Fruit fly (Drosophila melanogaster) whole organism, embryonic: ENCODE data around the gene CG12289.

Experiments used
- ATbp ChIP-seq: fragments of 200-800 bp; sonication (Bioruptor generic); optimal IDR thresholded peaks from 2 replicates; lab custom pipeline; 2017; ENCODE audit warnings: missing biosample characterization, mild to moderate bottlenecking, missing genetic modification characterization, missing genetic modification reagents
- CG11398 ChIP-seq: fragments of 200-800 bp; sonication (Bioruptor generic); optimal IDR thresholded peaks from 2 replicates; lab custom pipeline; 2016; ENCODE audit warnings: missing biosample characterization, missing genetic modification characterization
- CG11504 ChIP-seq: fragments of 200-800 bp; sonication (Bioruptor generic); optimal IDR thresholded peaks from 3 replicates; lab custom pipeline; 2019; ENCODE audit warnings: missing biosample characterization, mild to moderate bottlenecking, missing genetic modification characterization, moderate library complexity
- CG13296 ChIP-seq: fragments of 200-800 bp; sonication (Bioruptor generic); optimal IDR thresholded peaks from 3 replicates; lab custom pipeline; 2018; ENCODE audit warnings: missing biosample characterization, mild to moderate bottlenecking, missing genetic modification characterization
- CG14050 ChIP-seq: fragments of 200-800 bp; sonication (Bioruptor generic); IDR thresholded peaks from 3 replicates; pipeline ENCODE4 v1.3.6; 2022; ENCODE audit warnings: missing biosample characterization, missing genetic modification characterization
- CG14860 ChIP-seq: fragments of 200-800 bp; sonication (Bioruptor generic); IDR thresholded peaks from 3 replicates; pipeline ENCODE4 v1.3.6; 2022; ENCODE audit warnings: missing biosample characterization, missing genetic modification characterization; ENCODE audit not compliant: partially characterized antibody
- CG15011 ChIP-seq: fragments of 200-800 bp; sonication (Bioruptor generic); optimal IDR thresholded peaks from 3 replicates; lab custom pipeline; 2018; ENCODE audit warnings: missing biosample characterization, mild to moderate bottlenecking, missing genetic modification characterization
- CG15601 ChIP-seq: fragments of 200-800 bp; sonication (Bioruptor generic); optimal IDR thresholded peaks from 3 replicates; lab custom pipeline; 2019; ENCODE audit warnings: missing biosample characterization, mild to moderate bottlenecking, missing genetic modification characterization, moderate library complexity
- CG16779 ChIP-seq: fragments of 200-800 bp; sonication (Bioruptor generic); IDR thresholded peaks from 2 replicates; pipeline ENCODE4 v1.3.6; 2022; ENCODE audit warnings: missing biosample characterization, missing genetic modification characterization
- CG17829 ChIP-seq: fragments of 200-800 bp; optimal IDR thresholded peaks from 2 replicates; lab custom pipeline; 2019; ENCODE audit warnings: missing biosample characterization, mild to moderate bottlenecking, missing genetic modification characterization, moderate library complexity
- CG2116 ChIP-seq: fragments of 200-800 bp; sonication (Bioruptor generic); optimal IDR thresholded peaks from 3 replicates; lab custom pipeline; 2018; ENCODE audit warnings: missing biosample characterization, mild to moderate bottlenecking, missing genetic modification characterization
- CG31441 ChIP-seq: fragments of 200-800 bp; sonication (Bioruptor generic); IDR thresholded peaks from 2 replicates; pipeline ENCODE4 v1.3.6; 2022; ENCODE audit warnings: missing biosample characterization, missing genetic modification characterization
- CG3407 ChIP-seq: fragments of 200-800 bp; sonication (Bioruptor generic); optimal IDR thresholded peaks from 2 replicates; lab custom pipeline; 2018; ENCODE audit warnings: missing biosample characterization, mild to moderate bottlenecking, missing genetic modification characterization
- CG43689 ChIP-seq: fragments of 200-800 bp; sonication (Bioruptor generic); IDR thresholded peaks from 2 replicates; pipeline ENCODE4 v1.3.6; 2022; ENCODE audit warnings: missing biosample characterization, missing genetic modification characterization
- CG6854 ChIP-seq: fragments of 200-800 bp; sonication (Bioruptor generic); optimal IDR thresholded peaks from 3 replicates; lab custom pipeline; 2017; ENCODE audit warnings: missing biosample characterization, mild to moderate bottlenecking, missing genetic modification characterization
- CG7839 ChIP-seq: fragments of 200-800 bp; sonication (Bioruptor generic); optimal IDR thresholded peaks from 3 replicates; lab custom pipeline; 2018; ENCODE audit warnings: missing biosample characterization, mild to moderate bottlenecking, missing genetic modification characterization, moderate library complexity
- CG9727 ChIP-seq: fragments of 200-800 bp; sonication (Bioruptor generic); optimal IDR thresholded peaks from 3 replicates; lab custom pipeline; 2017; ENCODE audit warnings: missing biosample characterization, mild to moderate bottlenecking, missing genetic modification characterization
- CG9876 ChIP-seq: fragments of 200-800 bp; sonication (Bioruptor generic); optimal IDR thresholded peaks from 2 replicates; lab custom pipeline; 2016; ENCODE audit warnings: missing biosample characterization, missing genetic modification characterization
- CoRest ChIP-seq: fragments of 200-800 bp; sonication (Bioruptor generic); optimal IDR thresholded peaks from 3 replicates; lab custom pipeline; 2018; ENCODE audit warnings: missing biosample characterization, mild to moderate bottlenecking, missing genetic modification characterization, moderate library complexity
- E2f2 ChIP-seq: fragments of 200-800 bp; sonication (Bioruptor generic); IDR thresholded peaks from 2 replicates; pipeline ENCODE4 v1.3.6; 2022; ENCODE audit warnings: missing biosample characterization, missing genetic modification characterization
- Ets65A ChIP-seq: fragments of 200-800 bp; sonication (Bioruptor generic); peaks from one replicate; lab custom pipeline; 2016; ENCODE audit warnings: missing biosample characterization, missing genetic modification characterization
- Ets97D ChIP-seq: fragments of 200-800 bp; sonication (Bioruptor generic); optimal IDR thresholded peaks from 3 replicates; lab custom pipeline; 2016; ENCODE audit warnings: missing biosample characterization, missing genetic modification characterization
- HHEX ChIP-seq: fragments of 200-800 bp; sonication (Bioruptor generic); optimal IDR thresholded peaks from 3 replicates; lab custom pipeline; 2017; ENCODE audit warnings: missing biosample characterization, mild to moderate bottlenecking, missing genetic modification characterization, missing genetic modification reagents
- Hmr ChIP-seq: fragments of 200-800 bp; sonication (Bioruptor generic); optimal IDR thresholded peaks from 3 replicates; lab custom pipeline; 2017; ENCODE audit warnings: mild to moderate bottlenecking, missing biosample characterization, missing genetic modification reagents, missing genetic modification characterization
- Hr78 ChIP-seq, 2 experiments: fragments of 200-800 bp in 1 of 2; fragments of >200 bp in 1 of 2; sonication (Bioruptor generic) in 1 of 2; optimal IDR thresholded peaks; 2 replicates each; lab custom pipeline; 2017 to 2019; ENCODE audit warnings: missing biosample characterization in 2 of 2, missing genetic modification characterization in 2 of 2, mild to moderate bottlenecking in 1 of 2, moderate library complexity in 1 of 2
- Med ChIP-seq: fragments of 200-800 bp; sonication (Bioruptor generic); peaks from one replicate; lab custom pipeline; 2016; ENCODE audit warnings: missing biosample characterization, missing genetic modification characterization, mild to moderate bottlenecking, inconsistent platforms, moderate library complexity
- Mes4 ChIP-seq: fragments of 200-800 bp; sonication (Bioruptor generic); optimal IDR thresholded peaks from 2 replicates; lab custom pipeline; 2016; ENCODE audit warnings: missing biosample characterization, missing genetic modification characterization
- Mrtf ChIP-seq: fragments of 200-800 bp; sonication (Bioruptor generic); IDR thresholded peaks from 3 replicates; pipeline ENCODE4 v1.3.6; 2022; ENCODE audit warnings: missing biosample characterization, missing genetic modification characterization
- PHDP ChIP-seq: fragments of 200-800 bp; sonication (Bioruptor generic); optimal IDR thresholded peaks from 3 replicates; lab custom pipeline; 2018; ENCODE audit warnings: missing biosample characterization, mild to moderate bottlenecking, missing genetic modification characterization, moderate library complexity
- Ravus ChIP-seq: fragments of 200-800 bp; sonication (Bioruptor generic); IDR thresholded peaks from 2 replicates; pipeline ENCODE4 v1.3.6; 2022; ENCODE audit warnings: missing biosample characterization, missing genetic modification characterization
- Six4 ChIP-seq: fragments of 200-800 bp; sonication (Bioruptor generic); optimal IDR thresholded peaks from 2 replicates; lab custom pipeline; 2016; ENCODE audit warnings: missing biosample characterization, missing genetic modification characterization
- Xbp1 ChIP-seq: fragments of 200-800 bp; sonication (Bioruptor generic); optimal IDR thresholded peaks from 3 replicates; lab custom pipeline; 2016; ENCODE audit warnings: missing biosample characterization, mild to moderate bottlenecking, missing genetic modification characterization
- Xrp1 ChIP-seq: fragments of 200-800 bp; sonication (Bioruptor generic); IDR thresholded peaks from 2 replicates; pipeline ENCODE4 v1.3.6; 2022; ENCODE audit warnings: missing biosample characterization, missing genetic modification characterization
- bigmax ChIP-seq: fragments of 200-800 bp; sonication (Bioruptor generic); optimal IDR thresholded peaks from 2 replicates; lab custom pipeline; 2018; ENCODE audit warnings: missing biosample characterization, mild to moderate bottlenecking, missing genetic modification characterization
- cad ChIP-seq: fragments of >200 bp; optimal IDR thresholded peaks from 2 replicates; lab custom pipeline; 2017; ENCODE audit warnings: missing biosample characterization, missing genetic modification characterization
- dmrt11E ChIP-seq: fragments of 200-800 bp; sonication (Bioruptor generic); optimal IDR thresholded peaks from 3 replicates; lab custom pipeline; 2018; ENCODE audit warnings: missing biosample characterization, mild to moderate bottlenecking, missing genetic modification characterization, moderate library complexity
- dmrt99B ChIP-seq: fragments of 200-800 bp; sonication (Bioruptor generic); optimal IDR thresholded peaks from 2 replicates; lab custom pipeline; 2018; ENCODE audit warnings: missing biosample characterization, mild to moderate bottlenecking, missing genetic modification characterization, moderate library complexity
- esg ChIP-seq: fragments of 200-800 bp; sonication (Bioruptor generic); conservative IDR thresholded peaks from 2 replicates; pipeline ENCODE4 v1.3.6; 2022; ENCODE audit warnings: missing biosample characterization, missing genetic modification characterization
- gro ChIP-seq: fragments of 200-800 bp; sonication (Bioruptor generic); optimal IDR thresholded peaks from 2 replicates; lab custom pipeline; 2016; ENCODE audit warnings: missing biosample characterization, missing genetic modification characterization
- gsb-n ChIP-seq: fragments of 200-800 bp; sonication (Bioruptor generic); optimal IDR thresholded peaks from 3 replicates; lab custom pipeline; 2018; ENCODE audit warnings: missing biosample characterization, mild to moderate bottlenecking, missing genetic modification characterization
- ind ChIP-seq: fragments of 200-800 bp; sonication (Bioruptor generic); optimal IDR thresholded peaks from 3 replicates; lab custom pipeline; 2016; ENCODE audit warnings: missing biosample characterization, missing genetic modification characterization
- lola ChIP-seq, 3 experiments: fragments of >200 bp in 2 of 3; fragments of 200-800 bp in 1 of 3; sonication (Bioruptor generic) in 1 of 3; optimal IDR thresholded peaks; 2 replicates each; lab custom pipeline; 2017 to 2019; ENCODE audit warnings: missing biosample characterization in 3 of 3, missing genetic modification characterization in 3 of 3, mild to moderate bottlenecking in 1 of 3, moderate library complexity in 1 of 3
- pfk ChIP-seq: fragments of 200-800 bp; sonication (Bioruptor generic); optimal IDR thresholded peaks from 2 replicates; lab custom pipeline; 2018; ENCODE audit warnings: missing biosample characterization, mild to moderate bottlenecking, missing genetic modification characterization, moderate library complexity
- pho ChIP-seq: fragments of 200-800 bp; sonication (Bioruptor generic); optimal IDR thresholded peaks from 2 replicates; lab custom pipeline; 2016; ENCODE audit warnings: missing biosample characterization, missing genetic modification characterization
- ranshi ChIP-seq: fragments of 200-800 bp; sonication (Bioruptor generic); IDR thresholded peaks from 2 replicates; pipeline ENCODE4 v1.3.6; 2022; ENCODE audit warnings: missing biosample characterization, missing genetic modification characterization
- run ChIP-seq: fragments of 200-800 bp; sonication (Bioruptor generic); optimal IDR thresholded peaks from 3 replicates; lab custom pipeline; 2018; ENCODE audit warnings: missing biosample characterization, mild to moderate bottlenecking, missing genetic modification characterization
- sens-2 ChIP-seq: fragments of 200-800 bp; sonication (Bioruptor generic); IDR thresholded peaks from 2 replicates; pipeline ENCODE4 v1.3.6; 2022; ENCODE audit warnings: missing biosample characterization, missing genetic modification characterization
- sna ChIP-seq: fragments of 200-800 bp; sonication (Bioruptor generic); IDR thresholded peaks from 2 replicates; pipeline ENCODE4 v1.3.6; 2022; ENCODE audit warnings: missing biosample characterization, missing genetic modification characterization; ENCODE audit not compliant: partially characterized antibody
- vvl ChIP-seq: fragments of 200-800 bp; sonication (Bioruptor generic); IDR thresholded peaks from 2 replicates; pipeline ENCODE4 v1.3.6; 2022; ENCODE audit warnings: missing biosample characterization, missing genetic modification characterization
- wor ChIP-seq: fragments of 200-800 bp; sonication (Bioruptor generic); IDR thresholded peaks from 2 replicates; pipeline ENCODE4 v1.3.6; 2022; ENCODE audit warnings: missing biosample characterization, missing genetic modification characterization
- zen ChIP-seq: fragments of 200-800 bp; sonication (Bioruptor generic); optimal IDR thresholded peaks from 3 replicates; lab custom pipeline; 2018; ENCODE audit warnings: missing biosample characterization, mild to moderate bottlenecking, missing genetic modification characterization, moderate library complexity

CG12289 gene

DNA sequence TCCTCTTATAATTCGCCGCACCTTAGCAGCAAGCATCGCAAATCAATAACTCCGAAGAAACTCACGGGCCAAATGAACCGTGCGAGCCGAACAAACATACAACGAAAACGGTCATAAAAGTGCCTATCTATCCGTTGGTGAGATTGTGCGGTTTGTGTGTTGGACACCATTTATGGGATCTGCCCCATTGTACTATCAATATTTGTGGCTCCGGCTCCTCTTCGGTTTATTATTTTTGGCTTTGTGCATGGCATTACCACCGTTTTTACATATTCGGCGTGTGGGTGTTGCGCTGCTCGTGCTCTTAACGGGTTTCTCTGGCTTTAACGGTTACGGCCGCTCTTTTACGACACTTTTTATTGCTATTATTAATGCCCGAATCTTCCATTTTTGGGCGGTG is 38.9 kb downstream of the CG12289 start (continued):
- TF ChIP-seq sens-2 (GFP tag; lab: Robert Waterston, UW) (no peak), HHEX (GFP tag; lab: Kevin White, UChicago) (peak; percentile 5), sna (GFP tag; lab: Robert Waterston, UW) (no peak), gsb-n (peak; percentile 34), run (peak; percentile 38), Med (GFP tag; lab: Kevin White, UChicago) (peak; percentile 73), ranshi (GFP tag; lab: Robert Waterston, UW) (peak; percentile 9; the same call in 1 of the 2 replicates), CG3407 (GFP tag; lab: Kevin White, UChicago) (no peak), Ravus (GFP tag; lab: Robert Waterston, UW) (no peak), pho (no peak), ind (GFP tag; lab: Kevin White, UChicago) (no peak), CG11504 (tag; lab: Kevin White, UChicago) (peak; percentile 8), PHDP (peak; percentile 15), CG15601 (tag; lab: Kevin White, UChicago) (peak; percentile 27), zen (peak; percentile 38), CG7839 (tag; lab: Kevin White, UChicago) (peak; percentile 11), Ets97D (GFP tag; lab: Kevin White, UChicago) (no peak), Mrtf (GFP tag; lab: Robert Waterston, UW) (no peak), wor (no peak), dmrt99B (tag; lab: Kevin White, UChicago) (peak; percentile 14), lola (GFP tag; optimal IDR thresholded peaks at IDR 0.05; lab: Kevin White, UChicago) (no peak), CG9727 (GFP tag; lab: Kevin White, UChicago) (no peak), pfk (GFP tag; lab: Kevin White, UChicago) (peak; percentile 1), CG43689 (GFP tag; lab: Robert Waterston, UW) (no peak), Hr78 (GFP tag; optimal IDR thresholded peaks at IDR 0.05; lab: Kevin White, UChicago) (peak in 1 of 2 experiments; percentile 45), Mes4 (no peak), Xrp1 (0 out of 2 replicates have a peak, but pooled peaks have one; percentile 19), CG13296 (GFP tag; lab: Kevin White, UChicago) (no peak), Hmr (peak; percentile 31), Six4 (peak; percentile 4), cad (GFP tag; lab: Kevin White, UChicago) (peak; percentile 41), Ets65A (GFP tag; lab: Kevin White, UChicago) (peak; percentile 67), gro (GFP tag; lab: Kevin White, UChicago) (no peak), ATbp (GFP tag; lab: Kevin White, UChicago) (peak; percentile 35), CoRest (tag; lab: Kevin White, UChicago) (no peak), E2f2 (GFP tag; lab: Robert Waterston, UW) (peak; percentile 39; the same call in 1 of the 2 replicates), CG11398 (no peak), bigmax (GFP tag; lab: Kevin White, UChicago) (no peak), CG17829 (peak; percentile 15), esg (GFP tag; lab: Robert Waterston, UW) (no peak), CG14050 (GFP tag; lab: Robert Waterston, UW) (no peak), Xbp1 (GFP tag; lab: Kevin White, UChicago) (no peak), CG31441 (GFP tag; lab: Robert Waterston, UW) (peak; percentile 30; the same call in 1 of the 2 replicates), CG15011 (GFP tag; lab: Kevin White, UChicago) (peak; percentile 2), CG9876 (GFP tag; lab: Kevin White, UChicago) (no peak), CG6854 (GFP tag; lab: Kevin White, UChicago) (no peak), CG2116 (GFP tag; lab: Kevin White, UChicago) (no peak), dmrt11E (tag; lab: Kevin White, UChicago) (no peak), CG16779 (GFP tag; lab: Robert Waterston, UW) (no peak), vvl (GFP tag; lab: Robert Waterston, UW) (peak; percentile 72; the same call in 1 of the 2 replicates), CG14860 (GFP tag; lab: Robert Waterston, UW) (no peak)
